Fruit fly (Drosophila melanogaster) whole organism, adult: Measurements from ENCODE around the gene CG15602.

Experiments
- CG11617 ChIP-seq: fragments of 200-800 bp; sonication (Bioruptor generic); optimal IDR thresholded peaks from 2 replicates; lab custom pipeline; 2017; ENCODE audit warnings: mild to moderate bottlenecking, missing biosample characterization, missing genetic modification reagents, missing genetic modification characterization
- CG12768 ChIP-seq: fragments of 200-800 bp; sonication (Bioruptor generic); optimal IDR thresholded peaks from 2 replicates; lab custom pipeline; 2017; ENCODE audit warnings: missing biosample characterization, missing genetic modification characterization, mild to moderate bottlenecking, moderate library complexity, missing genetic modification reagents
- CG1620 ChIP-seq: fragments of 200-800 bp; sonication (Bioruptor generic); optimal IDR thresholded peaks from 2 replicates; lab custom pipeline; 2016; ENCODE audit warnings: missing biosample characterization, missing genetic modification characterization
- CG33017 ChIP-seq: fragments of 200-800 bp; sonication (Bioruptor generic); optimal IDR thresholded peaks from 2 replicates; lab custom pipeline; 2018; ENCODE audit warnings: missing biosample characterization, mild to moderate bottlenecking, missing genetic modification characterization, moderate library complexity
- CG5204 ChIP-seq: fragments of 200-800 bp; sonication (Bioruptor generic); optimal IDR thresholded peaks from 2 replicates; lab custom pipeline; 2016; ENCODE audit warnings: missing biosample characterization, missing genetic modification characterization
- CG7045 ChIP-seq: fragments of 200-800 bp; sonication (Bioruptor generic); optimal IDR thresholded peaks from 2 replicates; lab custom pipeline; 2017; ENCODE audit warnings: missing biosample characterization, mild to moderate bottlenecking, missing genetic modification characterization
- Mnt ChIP-seq: fragments of 200-800 bp; sonication (Bioruptor generic); optimal IDR thresholded peaks from 2 replicates; lab custom pipeline; 2016; ENCODE audit warnings: missing biosample characterization, mild to moderate bottlenecking, missing genetic modification characterization
- bab1 ChIP-seq: fragments of 200-800 bp; sonication (Bioruptor generic); optimal IDR thresholded peaks from 3 replicates; lab custom pipeline; 2019; ENCODE audit warnings: missing biosample characterization, mild to moderate bottlenecking, missing genetic modification characterization, moderate library complexity
- cic ChIP-seq: fragments of 200-800 bp; sonication (Bioruptor generic); optimal IDR thresholded peaks from 2 replicates; lab custom pipeline; 2017; ENCODE audit warnings: missing biosample characterization, mild to moderate bottlenecking, missing genetic modification characterization, moderate library complexity
- kay ChIP-seq: fragments of 200-800 bp; sonication (Bioruptor generic); peaks from one replicate; lab custom pipeline; 2016; ENCODE audit warnings: missing biosample characterization, missing genetic modification characterization, borderline replicate concordance
- tj ChIP-seq: fragments of 200-800 bp; sonication (Bioruptor generic); optimal IDR thresholded peaks from 3 replicates; lab custom pipeline; 2017; ENCODE audit warnings: missing biosample characterization, mild to moderate bottlenecking, missing genetic modification characterization, moderate library complexity

DNA sequence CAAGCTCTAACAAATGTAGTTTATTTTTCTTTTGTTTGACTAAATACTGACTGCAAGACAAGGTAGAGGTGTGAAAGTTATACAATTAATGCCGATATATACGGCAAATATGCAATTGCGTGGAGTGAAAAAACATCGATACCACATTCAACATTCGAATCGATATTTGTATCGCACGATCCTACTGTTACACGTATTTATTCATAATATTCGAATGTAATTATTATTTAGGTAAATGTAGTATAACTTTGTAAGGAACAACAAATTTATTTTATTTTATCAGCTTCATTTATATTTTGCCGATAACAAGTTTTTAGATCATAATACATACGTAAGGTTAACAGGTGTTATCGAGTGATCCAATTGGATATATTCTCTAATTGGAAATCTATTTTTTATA is 36.2 kb downstream of the CG15602 start, which contains the start of gene Chc:
- TF ChIP-seq CG1620 (GFP tag; lab: Kevin White, UChicago) = peak; percentile 59
- peak; percentile 24 for TF ChIP-seq Mnt (GFP tag; lab: Kevin White, UChicago)
- TF ChIP-seq CG33017 (tag; lab: Kevin White, UChicago) = no peak
- no peak for TF ChIP-seq CG12768 (GFP tag; lab: Kevin White, UChicago)
- no peak for TF ChIP-seq tj (GFP tag; lab: Kevin White, UChicago)
- no peak for TF ChIP-seq CG11617
- no peak for TF ChIP-seq kay (GFP tag; lab: Kevin White, UChicago)
- no peak for TF ChIP-seq CG7045 (GFP tag; lab: Kevin White, UChicago)
- no peak for TF ChIP-seq CG5204 (GFP tag; lab: Kevin White, UChicago)
- TF ChIP-seq bab1 (GFP tag; lab: Kevin White, UChicago) = peak; percentile 52
- TF ChIP-seq cic = no peak
